Fruit fly (Drosophila melanogaster): ENCODE results near the gene CG31788.

- no peak for TF ChIP-seq CG9948 (tag; optimal IDR thresholded peaks at IDR 0.05)
- no peak for TF ChIP-seq CG17806 (tag; optimal IDR thresholded peaks at IDR 0.05)
- no peak for TF ChIP-seq CG15710 (tag; optimal IDR thresholded peaks at IDR 0.05)
- TF ChIP-seq gl (tag; optimal IDR thresholded peaks at IDR 0.05): no peak
- TF ChIP-seq fd96Ca (GFP tag; IDR thresholded peaks at IDR 0.05): no peak
- TF ChIP-seq CG10348 (GFP tag; IDR thresholded peaks at IDR 0.05): no peak
- TF ChIP-seq CG34367 (tag; optimal IDR thresholded peaks at IDR 0.05): no peak
- no peak for TF ChIP-seq CG4496 (GFP tag; IDR thresholded peaks at IDR 0.05)
- TF ChIP-seq rn (GFP tag; IDR thresholded peaks at IDR 0.05): no peak
Measured at dm6 chr2L:18292222-18292621, 34.4 kb upstream of the CG31788 start, which contains the start of gene Sfp36F.

All from whole organism, pupa.